Fruit fly (Drosophila melanogaster) Kc167 (cell line): Measurements from ENCODE around the gene m.

Source experiments
- Myc ChIP-seq: fragments of >200 bp; optimal IDR thresholded peaks from 2 replicates; lab custom pipeline; 2017; ENCODE audit warnings: missing external identifiers
- Sin3A ChIP-seq: fragments of >200 bp; optimal IDR thresholded peaks from 2 replicates; lab custom pipeline; 2018; ENCODE audit warnings: missing external identifiers
- h ChIP-seq: fragments of >200 bp; optimal IDR thresholded peaks from 3 replicates; lab custom pipeline; 2018; ENCODE audit warnings: missing external identifiers
- insv ChIP-seq: fragments of >200 bp; optimal IDR thresholded peaks from 3 replicates; lab custom pipeline; 2018; ENCODE audit warnings: missing external identifiers
- psq ChIP-seq: fragments of >200 bp; optimal IDR thresholded peaks from 2 replicates; lab custom pipeline; 2017; ENCODE audit warnings: missing external identifiers
- ttk ChIP-seq: sonication (Bioruptor generic); optimal IDR thresholded peaks from 2 replicates; lab custom pipeline; 2017; ENCODE audit warnings: missing external identifiers

m gene

DNA sequence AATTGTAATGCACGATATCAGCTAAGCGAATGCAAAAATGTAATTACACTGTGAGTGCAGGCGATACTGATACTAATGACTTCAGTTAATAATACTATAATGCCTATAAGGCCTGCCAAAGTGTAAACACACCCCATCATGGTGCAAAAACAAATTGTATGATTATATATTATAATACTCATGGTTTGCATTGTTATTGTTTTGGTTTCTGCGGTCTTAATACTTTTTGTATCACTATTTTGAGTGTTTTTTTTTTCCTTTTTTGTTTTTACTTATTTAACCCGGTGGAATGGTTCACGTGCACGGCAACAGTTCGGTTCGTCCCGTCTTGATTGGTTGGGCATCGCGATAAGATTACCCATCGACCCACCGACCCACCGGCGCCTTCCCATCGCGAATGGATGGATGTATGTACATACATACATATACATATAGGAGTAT is 59.7 kb downstream of the m start:
- TF ChIP-seq Sin3A (lab: Kevin White, UChicago) (no peak), insv (no peak), psq (lab: Kevin White, UChicago) (no peak), Myc (lab: Kevin White, UChicago) (no peak), h (no peak), ttk (lab: Kevin White, UChicago) (no peak)

DNA sequence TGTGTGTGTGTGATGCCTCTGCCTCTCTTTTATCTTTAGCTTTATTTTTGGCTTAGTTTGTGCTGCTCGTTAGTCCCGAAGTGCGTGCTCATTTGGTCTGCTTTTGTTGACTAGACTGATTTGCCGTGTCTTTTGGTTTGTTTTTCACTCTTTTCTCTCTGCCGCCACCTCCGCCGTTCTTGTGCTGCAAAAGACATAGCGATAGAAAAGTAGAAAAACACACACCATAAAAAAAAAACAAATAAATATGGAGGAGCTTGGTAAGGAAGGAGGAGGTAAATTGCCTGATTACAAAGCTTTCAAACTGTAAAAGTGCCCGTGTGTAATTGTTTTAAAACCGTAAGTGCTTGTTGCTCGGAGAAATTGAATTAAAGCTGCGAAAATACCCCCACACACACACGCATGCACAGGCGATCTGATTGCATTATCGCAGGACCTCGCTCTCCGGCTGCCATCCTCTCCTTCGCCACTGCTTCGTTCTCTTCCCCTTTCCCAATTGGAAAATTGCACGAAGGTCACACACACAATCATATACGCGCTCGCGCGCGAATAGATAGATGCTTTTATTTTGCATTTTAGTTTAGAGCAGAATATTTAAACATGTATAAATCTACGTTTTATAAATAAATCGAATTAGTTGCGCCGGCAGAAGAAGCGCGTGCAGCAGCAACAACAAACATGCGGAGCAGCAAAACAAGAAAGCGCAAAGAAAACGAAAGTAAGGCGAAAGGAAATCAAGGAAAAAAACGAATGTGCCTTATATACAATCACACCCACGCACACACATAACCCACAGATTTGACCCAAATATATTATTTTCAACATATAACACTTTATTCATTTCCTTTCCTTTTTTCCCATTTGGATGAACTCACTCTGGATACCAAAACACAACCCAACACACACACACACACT is 61.5 kb downstream of the m start:
- TF ChIP-seq psq (lab: Kevin White, UChicago), result no peak
- TF ChIP-seq Myc (lab: Kevin White, UChicago), result no peak

DNA sequence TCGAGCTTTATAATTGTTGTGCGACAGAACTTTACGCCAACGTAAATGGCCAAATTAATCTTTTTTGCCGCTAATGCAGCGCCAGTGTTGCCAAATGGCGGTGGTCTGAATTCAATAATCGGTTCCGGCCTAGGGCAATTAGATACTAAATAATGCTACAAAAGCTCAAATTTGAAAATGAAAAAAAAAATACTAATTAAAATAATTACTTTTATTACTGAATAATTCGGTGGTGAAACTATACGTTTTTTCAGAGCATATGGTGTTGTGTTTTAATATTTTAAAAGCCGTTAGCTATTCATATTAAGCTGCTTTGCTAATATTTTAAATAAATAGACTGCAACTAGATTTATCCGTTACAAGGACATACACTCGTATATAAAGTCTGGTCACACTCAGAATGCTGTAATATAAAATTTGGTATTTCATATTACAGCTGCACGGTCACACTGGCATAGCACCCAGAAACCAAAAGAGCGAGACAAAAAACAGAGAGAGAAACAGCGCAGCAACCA is 62.4 kb downstream of the m start, which contains the start of the genes CG1578 and rudhira:
TSS of gene CG1578 (minus strand) at position 118 of the 515 bp plus-strand sequence.
TSS of gene rudhira (plus strand) at position 465 of the 515 bp plus-strand sequence.
- TF ChIP-seq h, result no peak
- no peak for TF ChIP-seq psq (lab: Kevin White, UChicago)
- TF ChIP-seq Myc (lab: Kevin White, UChicago), result no peak
- TF ChIP-seq Sin3A (lab: Kevin White, UChicago), result no peak
- TF ChIP-seq insv, result no peak
- TF ChIP-seq ttk (lab: Kevin White, UChicago), result no peak

DNA sequence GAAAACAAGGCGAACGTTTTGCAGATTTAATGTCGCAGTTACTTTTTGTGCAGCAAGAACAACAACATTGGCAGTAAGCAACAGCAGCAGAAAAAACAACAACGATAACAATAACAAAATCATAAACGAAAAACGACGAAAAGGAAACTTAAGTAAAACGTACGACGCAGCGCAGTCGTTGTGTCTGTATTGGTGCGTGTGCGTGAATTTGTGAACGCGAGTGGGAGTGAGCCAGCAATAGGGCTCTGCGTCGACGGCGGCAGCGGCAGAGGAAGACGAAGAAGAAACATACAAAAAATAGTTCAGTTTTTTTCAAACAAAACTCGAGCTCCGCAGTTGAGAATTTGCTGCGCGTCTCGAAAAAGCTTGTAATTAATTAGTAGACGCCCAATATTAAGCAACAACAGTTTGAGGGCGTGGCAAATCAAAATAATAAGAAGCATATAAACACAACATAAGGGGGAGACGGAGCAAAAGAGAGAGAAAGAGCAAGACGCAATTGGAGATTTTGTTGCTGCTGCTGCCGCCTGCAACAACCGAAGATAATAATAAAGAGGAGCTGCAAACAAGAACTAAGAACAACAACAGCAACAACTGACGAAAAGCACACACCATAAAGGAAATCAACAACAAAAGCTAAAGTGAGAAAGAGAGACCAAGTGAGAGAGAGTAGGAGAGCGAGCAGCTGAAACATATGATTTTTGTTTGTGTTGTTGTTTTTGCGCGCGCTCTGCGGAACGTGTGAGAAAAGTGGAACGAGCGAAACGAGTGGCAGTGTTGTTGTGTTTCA is 63.3 kb downstream of the m start:
- TF ChIP-seq ttk (lab: Kevin White, UChicago), result no peak
- peak; percentile 29 for TF ChIP-seq psq (lab: Kevin White, UChicago)

DNA sequence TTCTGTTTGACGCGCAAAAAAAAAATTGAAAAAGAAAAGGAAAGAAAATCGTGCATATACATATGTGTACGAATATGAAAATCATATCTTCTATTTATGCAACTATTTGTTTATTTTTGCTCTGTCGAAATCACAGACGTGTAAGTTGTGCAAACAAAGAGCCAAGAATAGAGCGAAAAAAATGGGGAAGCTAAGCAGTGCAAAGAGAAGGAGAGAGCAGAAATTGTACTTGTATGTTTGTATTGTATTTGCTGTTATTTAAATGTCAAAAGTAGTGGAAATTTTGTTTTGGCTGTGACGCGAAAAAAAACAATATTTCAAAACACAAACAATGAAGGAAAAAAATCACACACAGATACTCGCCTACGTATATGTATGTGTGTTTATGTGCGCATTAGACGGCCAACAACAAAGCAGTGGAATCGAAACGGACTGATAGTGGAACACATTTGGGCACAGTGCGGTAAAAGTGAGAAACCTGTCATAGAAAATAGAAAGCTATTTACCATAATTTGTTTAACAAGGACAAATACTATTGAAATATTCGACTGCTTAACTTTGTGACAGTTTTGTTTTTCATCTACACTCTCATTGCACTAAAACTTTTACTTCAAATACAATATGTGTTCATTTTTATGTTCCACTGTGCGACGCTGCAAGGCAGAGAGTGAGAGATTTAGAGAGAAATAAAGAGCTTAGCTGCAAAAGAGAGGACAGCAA is 64.1 kb downstream of the m start:
- TF ChIP-seq psq (lab: Kevin White, UChicago), result no peak
- no peak for TF ChIP-seq ttk (lab: Kevin White, UChicago)
- TF ChIP-seq Myc (lab: Kevin White, UChicago), result no peak
- TF ChIP-seq h, result no peak
- no peak for TF ChIP-seq insv
- TF ChIP-seq Sin3A (lab: Kevin White, UChicago), result no peak

DNA sequence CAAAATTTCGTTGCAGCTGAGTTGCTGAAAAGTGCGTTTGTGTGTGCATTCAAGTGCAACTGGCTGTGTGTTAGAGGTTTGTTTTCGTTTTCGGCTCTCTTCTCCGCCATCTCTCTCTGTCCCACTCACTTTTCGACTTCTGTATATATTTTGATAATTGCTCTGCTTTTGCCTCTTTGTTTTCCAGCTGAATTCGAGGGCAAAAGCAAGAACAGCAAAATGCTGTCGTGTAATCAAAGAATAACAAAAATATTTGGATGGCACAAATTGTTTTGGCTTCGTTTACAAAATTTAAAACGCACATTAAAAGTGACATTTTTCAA is 64.7 kb downstream of the m start:
- TF ChIP-seq Sin3A (lab: Kevin White, UChicago) (no peak), psq (lab: Kevin White, UChicago) (no peak)
